Fruit fly (Drosophila melanogaster) whole organism, embryonic: ENCODE results near the gene Desi.

ENCODE experiments used
- CG17802 ChIP-seq: fragments of 200-800 bp; sonication (Bioruptor generic); optimal IDR thresholded peaks from 2 replicates; lab custom pipeline; 2018; ENCODE audit warnings: missing biosample characterization, mild to moderate bottlenecking, missing genetic modification characterization, moderate library complexity
- Dref ChIP-seq: fragments of 200-800 bp; sonication (Bioruptor generic); IDR thresholded peaks from 2 replicates; pipeline ENCODE4 v1.3.6; 2022; ENCODE audit warnings: missing biosample characterization, missing genetic modification characterization
- Hmr ChIP-seq: fragments of 200-800 bp; sonication (Bioruptor generic); optimal IDR thresholded peaks from 3 replicates; lab custom pipeline; 2017; ENCODE audit warnings: mild to moderate bottlenecking, missing biosample characterization, missing genetic modification reagents, missing genetic modification characterization
- Nf-YC ChIP-seq: fragments of 200-800 bp; optimal IDR thresholded peaks from 3 replicates; lab custom pipeline; 2019; ENCODE audit warnings: missing biosample characterization, mild to moderate bottlenecking, missing genetic modification characterization, moderate library complexity

dm6 chr3R:10751061-10751460, 28.3 kb upstream of the Desi start, which contains the start of gene TkR86C:
- TF ChIP-seq Dref (GFP tag; lab: Robert Waterston, UW) (no peak), Nf-YC (tag; lab: Kevin White, UChicago) (no peak), Hmr (GFP tag; lab: Kevin White, UChicago) (no peak), CG17802 (no peak)
